Fruit fly (Drosophila melanogaster) whole organism, adult: ENCODE data around the gene Acp29AB.

Experiments
- CG11617 ChIP-seq: fragments of 200-800 bp; sonication (Bioruptor generic); optimal IDR thresholded peaks from 2 replicates; lab custom pipeline; 2017; ENCODE audit warnings: mild to moderate bottlenecking, missing biosample characterization, missing genetic modification reagents, missing genetic modification characterization
- CG12768 ChIP-seq: fragments of 200-800 bp; sonication (Bioruptor generic); optimal IDR thresholded peaks from 2 replicates; lab custom pipeline; 2017; ENCODE audit warnings: missing biosample characterization, missing genetic modification characterization, mild to moderate bottlenecking, moderate library complexity, missing genetic modification reagents
- CG14711 ChIP-seq: fragments of 200-800 bp; sonication (Bioruptor generic); optimal IDR thresholded peaks from 2 replicates; lab custom pipeline; 2018; ENCODE audit warnings: missing biosample characterization, mild to moderate bottlenecking, missing genetic modification characterization, moderate library complexity
- CG1620 ChIP-seq: fragments of 200-800 bp; sonication (Bioruptor generic); optimal IDR thresholded peaks from 2 replicates; lab custom pipeline; 2016; ENCODE audit warnings: missing biosample characterization, missing genetic modification characterization
- CG33017 ChIP-seq: fragments of 200-800 bp; sonication (Bioruptor generic); optimal IDR thresholded peaks from 2 replicates; lab custom pipeline; 2018; ENCODE audit warnings: missing biosample characterization, mild to moderate bottlenecking, missing genetic modification characterization, moderate library complexity
- CG5204 ChIP-seq: fragments of 200-800 bp; sonication (Bioruptor generic); optimal IDR thresholded peaks from 2 replicates; lab custom pipeline; 2016; ENCODE audit warnings: missing biosample characterization, missing genetic modification characterization
- CG7045 ChIP-seq: fragments of 200-800 bp; sonication (Bioruptor generic); optimal IDR thresholded peaks from 2 replicates; lab custom pipeline; 2017; ENCODE audit warnings: missing biosample characterization, mild to moderate bottlenecking, missing genetic modification characterization
- CG7101 ChIP-seq: fragments of 200-800 bp; sonication (Bioruptor generic); optimal IDR thresholded peaks from 2 replicates; lab custom pipeline; 2018; ENCODE audit warnings: missing biosample characterization, mild to moderate bottlenecking, missing genetic modification characterization, moderate library complexity
- Clk ChIP-seq: fragments of 200-800 bp; sonication (Bioruptor generic); optimal IDR thresholded peaks from 2 replicates; lab custom pipeline; 2017; ENCODE audit warnings: missing biosample characterization, missing genetic modification characterization
- Crg-1 ChIP-seq: fragments of 200-800 bp; sonication (Bioruptor generic); optimal IDR thresholded peaks from 2 replicates; lab custom pipeline; 2016; ENCODE audit warnings: missing biosample characterization, missing genetic modification characterization
- Hr96 ChIP-seq: fragments of 200-800 bp; sonication (Bioruptor generic); optimal IDR thresholded peaks from 2 replicates; lab custom pipeline; 2016; ENCODE audit warnings: missing biosample characterization, missing genetic modification characterization
- Mnt ChIP-seq: fragments of 200-800 bp; sonication (Bioruptor generic); optimal IDR thresholded peaks from 2 replicates; lab custom pipeline; 2016; ENCODE audit warnings: missing biosample characterization, mild to moderate bottlenecking, missing genetic modification characterization
- bab1 ChIP-seq: fragments of 200-800 bp; sonication (Bioruptor generic); optimal IDR thresholded peaks from 3 replicates; lab custom pipeline; 2019; ENCODE audit warnings: missing biosample characterization, mild to moderate bottlenecking, missing genetic modification characterization, moderate library complexity
- cic ChIP-seq: fragments of 200-800 bp; sonication (Bioruptor generic); optimal IDR thresholded peaks from 2 replicates; lab custom pipeline; 2017; ENCODE audit warnings: missing biosample characterization, mild to moderate bottlenecking, missing genetic modification characterization, moderate library complexity
- cnc ChIP-seq, 2 experiments: fragments of >200 bp; optimal IDR thresholded peaks; 2 replicates each; lab custom pipeline; 2017
- kay ChIP-seq: fragments of 200-800 bp; sonication (Bioruptor generic); peaks from one replicate; lab custom pipeline; 2016; ENCODE audit warnings: missing biosample characterization, missing genetic modification characterization, borderline replicate concordance
- ovo ChIP-seq: fragments of 200-800 bp; sonication (Bioruptor generic); optimal IDR thresholded peaks from 2 replicates; lab custom pipeline; 2016; ENCODE audit warnings: missing biosample characterization, missing genetic modification characterization
- pad ChIP-seq: fragments of 200-800 bp; sonication (Bioruptor generic); optimal IDR thresholded peaks from 3 replicates; lab custom pipeline; 2017; ENCODE audit warnings: missing biosample characterization, missing genetic modification characterization, mild to moderate bottlenecking, moderate library complexity, missing genetic modification reagents
- tj ChIP-seq: fragments of 200-800 bp; sonication (Bioruptor generic); optimal IDR thresholded peaks from 3 replicates; lab custom pipeline; 2017; ENCODE audit warnings: missing biosample characterization, mild to moderate bottlenecking, missing genetic modification characterization, moderate library complexity
- toe ChIP-seq: fragments of 200-800 bp; sonication (Bioruptor generic); optimal IDR thresholded peaks from 2 replicates; lab custom pipeline; 2016; ENCODE audit warnings: missing biosample characterization, missing genetic modification characterization

Acp29AB gene

dm6 chr2L:8398721-8399120 is 5.7 kb upstream of the Acp29AB start, which contains the start of gene CG13386:
CG13386 (plus strand) TSS chr2L:8399021.
- TF ChIP-seq bab1 (no peak), Mnt (GFP tag; lab: Kevin White, UChicago) (no peak), toe (GFP tag; lab: Kevin White, UChicago) (no peak)

- TF ChIP-seq CG14711 (tag; lab: Kevin White, UChicago) (no peak), CG7045 (GFP tag; lab: Kevin White, UChicago) (no peak), CG11617 (GFP tag; lab: Kevin White, UChicago) (no peak), Crg-1 (no peak), tj (GFP tag; lab: Kevin White, UChicago) (no peak), CG7101 (tag; lab: Kevin White, UChicago) (no peak), CG5204 (no peak), ovo (GFP tag; lab: Kevin White, UChicago) (no peak), Clk (GFP tag; lab: Kevin White, UChicago) (no peak)
Observed at dm6 chr2L:8395996-8396699, 3.1 kb upstream of the Acp29AB start, which contains the start of the genes Peritrophin-15a and CG13385. Peritrophin-15a (minus strand) TSS chr2L:8396096. CG13385 (plus strand) TSS chr2L:8396649.

- TF ChIP-seq ovo (GFP tag; lab: Kevin White, UChicago) (no peak), Crg-1 (no peak), bab1 (no peak), Mnt (GFP tag; lab: Kevin White, UChicago) (no peak), CG11617 (GFP tag; lab: Kevin White, UChicago) (no peak), toe (GFP tag; lab: Kevin White, UChicago) (no peak), CG1620 (no peak), CG12768 (GFP tag; lab: Kevin White, UChicago) (no peak), pad (GFP tag; lab: Kevin White, UChicago) (no peak), CG7101 (tag; lab: Kevin White, UChicago) (no peak), cnc (optimal IDR thresholded peaks at IDR 0.05; lab: Kevin White, UChicago) (no peak), kay (GFP tag; lab: Kevin White, UChicago) (no peak), CG33017 (tag; lab: Kevin White, UChicago) (no peak), CG5204 (no peak), cic (GFP tag; lab: Kevin White, UChicago) (no peak), CG14711 (tag; lab: Kevin White, UChicago) (no peak), tj (GFP tag; lab: Kevin White, UChicago) (no peak)
Observed at dm6 chr2L:8394840-8395239, 1.8 kb upstream of the Acp29AB start, which contains the start of gene Peritrophin-15b. Peritrophin-15b (minus strand) TSS chr2L:8394940.

- TF ChIP-seq bab1 (no peak), CG12768 (GFP tag; lab: Kevin White, UChicago) (no peak), Mnt (GFP tag; lab: Kevin White, UChicago) (no peak), toe (GFP tag; lab: Kevin White, UChicago) (no peak)
Observed at dm6 chr2L:8394180-8394579, 1.2 kb upstream of the Acp29AB start, which contains the start of gene lectin-29Ca. lectin-29Ca (minus strand) TSS chr2L:8394280.

dm6 chr2L:8392298-8392697 is 724 bp downstream of the Acp29AB start, which contains the start of gene CG42820:
CG42820 (minus strand) TSS chr2L:8392398.
- TF ChIP-seq cic (GFP tag; lab: Kevin White, UChicago) (no peak), Crg-1 (no peak), CG1620 (no peak), CG7045 (GFP tag; lab: Kevin White, UChicago) (no peak), toe (GFP tag; lab: Kevin White, UChicago) (no peak), CG5204 (no peak), CG11617 (GFP tag; lab: Kevin White, UChicago) (no peak), ovo (GFP tag; lab: Kevin White, UChicago) (no peak), tj (GFP tag; lab: Kevin White, UChicago) (no peak), CG7101 (tag; lab: Kevin White, UChicago) (no peak), CG14711 (tag; lab: Kevin White, UChicago) (no peak), CG12768 (GFP tag; lab: Kevin White, UChicago) (no peak), CG33017 (tag; lab: Kevin White, UChicago) (no peak), Hr96 (GFP tag; lab: Kevin White, UChicago) (no peak)

- no peak for TF ChIP-seq Crg-1
- no peak for TF ChIP-seq CG7101 (tag; lab: Kevin White, UChicago)
- no peak for TF ChIP-seq kay (GFP tag; lab: Kevin White, UChicago)
- TF ChIP-seq tj (GFP tag; lab: Kevin White, UChicago) = no peak
- no peak for TF ChIP-seq pad (GFP tag; lab: Kevin White, UChicago)
- TF ChIP-seq CG1620 = no peak
- no peak for TF ChIP-seq bab1
- TF ChIP-seq CG5204 = no peak
- no peak for TF ChIP-seq CG12768 (GFP tag; lab: Kevin White, UChicago)
- no peak for TF ChIP-seq CG7045 (GFP tag; lab: Kevin White, UChicago)
- TF ChIP-seq ovo (GFP tag; lab: Kevin White, UChicago) = no peak
- no peak for TF ChIP-seq Clk (GFP tag; lab: Kevin White, UChicago)
- TF ChIP-seq Hr96 (GFP tag; lab: Kevin White, UChicago) = no peak
- no peak for TF ChIP-seq cnc (optimal IDR thresholded peaks at IDR 0.05; lab: Kevin White, UChicago)
- no peak for TF ChIP-seq CG14711 (tag; lab: Kevin White, UChicago)
- TF ChIP-seq toe (GFP tag; lab: Kevin White, UChicago) = no peak
Observed at dm6 chr2L:8389231-8389630, 3.8 kb downstream of the Acp29AB start, which contains the start of gene CG42819. CG42819 (minus strand) TSS chr2L:8389331.
